Worm (Caenorhabditis elegans) whole organism, L1 larva: Measurements from ENCODE around the gene Y97E10AR.6.

ENCODE experiments used
- aha-1 ChIP-seq: fragments of 150-350 bp; optimal IDR thresholded peaks from 2 replicates; lab custom pipeline; 2014; ENCODE audit warnings: missing biosample characterization, missing genetic modification characterization
- ceh-82 ChIP-seq, 3 experiments: fragments of 150-350 bp in 1 of 3; sonication (generic microtip) in 2 of 3; optimal IDR thresholded peaks; 2 replicates each; lab custom pipeline; 2014 to 2017; ENCODE audit warnings: missing biosample characterization in 3 of 3, missing genetic modification characterization in 3 of 3
- jun-1 ChIP-seq: fragments of 150-350 bp; optimal IDR thresholded peaks from 2 replicates; lab custom pipeline; 2014; ENCODE audit warnings: missing biosample characterization, missing genetic modification reagents, missing genetic modification characterization
- lsy-2 ChIP-seq, 2 experiments: fragments of 150-350 bp; optimal IDR thresholded peaks; 2 replicates each; lab custom pipeline; 2014; ENCODE audit warnings: missing biosample characterization in 2 of 2, missing genetic modification characterization in 2 of 2
- mdl-1 ChIP-seq, 2 experiments: fragments of 150-350 bp; optimal IDR thresholded peaks; 2 replicates each; lab custom pipeline; 2014 to 2017; ENCODE audit warnings: missing biosample characterization in 2 of 2, missing genetic modification characterization in 2 of 2, inconsistent platforms in 1 of 2
- nhr-76 ChIP-seq: sonication (generic microtip); optimal IDR thresholded peaks from 2 replicates; lab custom pipeline; 2017; ENCODE audit warnings: missing biosample characterization, missing genetic modification characterization
- nhr-77 ChIP-seq: fragments of 150-350 bp; optimal IDR thresholded peaks from 2 replicates; lab custom pipeline; 2014; ENCODE audit warnings: missing biosample characterization, missing genetic modification characterization
- tlp-1 ChIP-seq: fragments of 150-350 bp; optimal IDR thresholded peaks from 2 replicates; lab custom pipeline; 2014; ENCODE audit warnings: missing biosample characterization, missing genetic modification characterization
- unc-62 ChIP-seq: fragments of 150-350 bp; optimal IDR thresholded peaks from 2 replicates; lab custom pipeline; 2014; ENCODE audit warnings: missing biosample characterization, missing genetic modification reagents, missing genetic modification characterization

- TF ChIP-seq nhr-77 (tag; lab: Kevin White, UChicago) = no peak
- no peak for TF ChIP-seq ceh-82 (tag; optimal IDR thresholded peaks at IDR 0.05; lab: Kevin White, UChicago)
- no peak for TF ChIP-seq jun-1 (tag; lab: Kevin White, UChicago)
- TF ChIP-seq aha-1 (tag; lab: Kevin White, UChicago) = no peak
- no peak for TF ChIP-seq lsy-2 (tag; optimal IDR thresholded peaks at IDR 0.05; lab: Kevin White, UChicago)
- no peak for TF ChIP-seq unc-62 (GFP tag; lab: Kevin White, UChicago)
- TF ChIP-seq tlp-1 = no peak
- no peak for TF ChIP-seq mdl-1 (tag; optimal IDR thresholded peaks at IDR 0.05; lab: Kevin White, UChicago)
- no peak for TF ChIP-seq nhr-76 (tag; lab: Kevin White, UChicago)
Measured at ce11 chrV:8010103-8010502, 3.6 kb downstream of the Y97E10AR.6 start, which contains the start of gene Y97E10AR.4.
